Fruit fly (Drosophila melanogaster): ENCODE results near the gene CG9231.
A peak's percentile ranks its signal among the peaks of the same experiment; 100 is the strongest.

Gene CG9231

DNA sequence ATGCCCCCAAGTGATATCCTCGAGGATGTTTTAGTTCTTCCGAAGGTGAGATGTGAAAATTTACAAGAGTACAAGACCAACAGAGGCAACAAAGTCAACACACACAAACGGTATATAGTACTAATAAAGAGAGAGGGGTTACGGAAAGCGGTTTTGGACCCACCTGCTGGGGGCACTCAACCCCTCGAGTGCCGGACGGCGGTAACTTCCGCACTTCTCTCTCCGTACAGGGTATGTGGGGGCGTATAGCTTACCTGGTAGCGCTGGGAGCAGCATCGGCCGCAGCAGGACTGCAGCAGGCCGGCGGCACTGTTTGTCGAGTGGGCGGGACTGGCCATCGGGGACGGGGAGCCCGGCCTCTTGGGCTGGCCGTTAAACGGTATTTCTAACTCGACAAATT, 16.4 kb downstream of the CG9231 start:
- peak; percentile 57 for TF ChIP-seq Ets65A (GFP tag)
- TF ChIP-seq CG11093 (GFP tag; IDR thresholded peaks at IDR 0.05), result 0 out of 3 replicates have a peak, but pooled peaks have one; percentile 17
- 0 out of 2 replicates have a peak, but pooled peaks have one; percentile 2 for TF ChIP-seq Bgb (GFP tag; IDR thresholded peaks at IDR 0.05; ENCODE audit: partially characterized antibody)
- TF ChIP-seq ash1 (GFP tag; optimal IDR thresholded peaks at IDR 0.05), result no peak
- peak; percentile 73 for TF ChIP-seq sens (GFP tag)
- TF ChIP-seq Med (GFP tag), result peak; percentile 50
- 0 out of 4 replicates have a peak, but pooled peaks have one; percentile 17 for TF ChIP-seq chinmo (GFP tag; IDR thresholded peaks at IDR 0.05; ENCODE audit: partially characterized antibody)
- TF ChIP-seq abd-A (tag; optimal IDR thresholded peaks at IDR 0.05), result no peak

DNA sequence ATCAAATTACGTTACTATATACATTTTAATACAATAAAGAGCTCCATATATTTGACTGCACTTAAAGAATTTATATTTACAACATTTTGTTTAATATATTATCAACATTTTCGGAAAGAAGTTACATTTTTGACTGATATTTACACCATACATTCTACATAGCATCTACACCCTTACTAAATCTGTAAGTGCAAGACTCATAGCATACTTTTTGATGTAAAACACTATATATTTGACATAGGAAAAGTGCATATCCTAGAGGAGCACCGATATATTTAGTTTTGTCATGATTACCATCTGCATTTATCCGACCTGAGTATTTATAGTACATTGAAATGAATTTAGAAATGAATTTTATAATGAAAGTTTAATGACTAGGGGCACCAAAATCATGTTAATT, 16.8 kb downstream of the CG9231 start:
- TF ChIP-seq CG42726 (GFP tag; IDR thresholded peaks at IDR 0.05; ENCODE audit: partially characterized antibody), result 0 out of 2 replicates have a peak, but pooled peaks have one; percentile 12
- peak; percentile 68; the same call in 1 of the 3 replicates for TF ChIP-seq CG2199 (GFP tag; IDR thresholded peaks at IDR 0.05)
- TF ChIP-seq CoRest (tag; optimal IDR thresholded peaks at IDR 0.05), result no peak
- no peak for TF ChIP-seq Drgx (GFP tag; IDR thresholded peaks at IDR 0.05)
- no peak for TF ChIP-seq Usf (GFP tag; optimal IDR thresholded peaks at IDR 0.05)
- TF ChIP-seq CTCF (GFP tag; optimal IDR thresholded peaks at IDR 0.05), result peak; percentile 69
- peak; percentile 54 for TF ChIP-seq Bgb (GFP tag; IDR thresholded peaks at IDR 0.05; ENCODE audit: partially characterized antibody)
- peak; percentile 60; the same call in 1 of the 2 replicates for TF ChIP-seq amos (GFP tag; IDR thresholded peaks at IDR 0.05; ENCODE audit: partially characterized antibody)
- no peak for TF ChIP-seq MESR4 (GFP tag; optimal IDR thresholded peaks at IDR 0.05)
- TF ChIP-seq tap (tag; optimal IDR thresholded peaks at IDR 0.05), result no peak
- TF ChIP-seq row (GFP tag; IDR thresholded peaks at IDR 0.05), result no peak
- no peak for TF ChIP-seq Mes4 (GFP tag; optimal IDR thresholded peaks at IDR 0.05)
- TF ChIP-seq stwl (tag; optimal IDR thresholded peaks at IDR 0.05), result peak; percentile 14
- TF ChIP-seq CG1603 (tag; optimal IDR thresholded peaks at IDR 0.05), result peak; percentile 9
- peak; percentile 55 for TF ChIP-seq knrl (GFP tag; IDR thresholded peaks at IDR 0.05; ENCODE audit: partially characterized antibody)
- no peak for TF ChIP-seq CG16863 (GFP tag; optimal IDR thresholded peaks at IDR 0.05)
- no peak for TF ChIP-seq bab2 (GFP tag; optimal IDR thresholded peaks at IDR 0.05)

DNA sequence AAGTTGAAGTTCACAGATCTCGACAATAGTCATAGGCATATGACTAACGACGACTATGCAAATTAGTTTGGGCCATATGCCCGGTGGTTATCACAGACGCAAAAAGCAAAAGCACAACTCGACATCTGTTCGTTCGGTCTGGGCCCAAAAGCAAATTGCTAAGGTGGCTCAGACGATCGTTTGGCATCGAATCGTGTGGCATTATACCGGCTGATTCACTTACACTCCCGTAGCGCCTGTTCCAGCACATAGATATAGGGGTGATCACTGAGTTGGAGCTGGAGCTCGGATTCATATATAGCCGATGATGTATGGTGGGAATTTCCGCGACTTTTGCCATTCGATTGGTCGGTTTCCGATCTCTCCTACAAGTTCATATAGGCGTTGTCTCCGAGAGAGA, 19.7 kb downstream of the CG9231 start:
- TF ChIP-seq Nf-YB (GFP tag; optimal IDR thresholded peaks at IDR 0.05) (peak; percentile 11), maf-S (GFP tag; optimal IDR thresholded peaks at IDR 0.05) (no peak), D (optimal IDR thresholded peaks at IDR 0.05) (peak; percentile 20), D (GFP tag; optimal IDR thresholded peaks at IDR 0.05) (no peak), CG2199 (GFP tag; IDR thresholded peaks at IDR 0.05) (peak; percentile 71; the same call in 1 of the 3 replicates), CG11247 (GFP tag; IDR thresholded peaks at IDR 0.05) (no peak), CG13894 (tag; optimal IDR thresholded peaks at IDR 0.05) (peak; percentile 100), chn (GFP tag; optimal IDR thresholded peaks at IDR 0.05) (no peak), ap (GFP tag; IDR thresholded peaks at IDR 0.05) (no peak), CG10543 (GFP tag; optimal IDR thresholded peaks at IDR 0.05) (peak; percentile 3), CG1603 (tag; optimal IDR thresholded peaks at IDR 0.05) (no peak), so (GFP tag; IDR thresholded peaks at IDR 0.05) (peak; percentile 24; the same call in 1 of the 3 replicates), Six4 (GFP tag; optimal IDR thresholded peaks at IDR 0.05) (no peak), Deaf1 (tag; optimal IDR thresholded peaks at IDR 0.05) (peak; percentile 16), Ets65A (GFP tag) (peak; percentile 53), CG6175 (GFP tag; IDR thresholded peaks at IDR 0.05) (0 out of 3 replicates have a peak, but pooled peaks have one; percentile 34), vvl (GFP tag; IDR thresholded peaks at IDR 0.05) (peak; percentile 68), Dbx (GFP tag; IDR thresholded peaks at IDR 0.05) (0 out of 3 replicates have a peak, but pooled peaks have one; percentile 37), gcm (GFP tag; optimal IDR thresholded peaks at IDR 0.05) (no peak), abd-A (tag; optimal IDR thresholded peaks at IDR 0.05) (peak; percentile 31), chinmo (GFP tag; IDR thresholded peaks at IDR 0.05; ENCODE audit: partially characterized antibody) (peak; percentile 69; the same call in 1 of the 4 replicates), grn (GFP tag; optimal IDR thresholded peaks at IDR 0.05) (no peak), CG12769 (tag; optimal IDR thresholded peaks at IDR 0.05) (peak; percentile 75), Med (GFP tag) (peak; percentile 48)

Data from whole organism, embryonic.